Fruit fly (Drosophila melanogaster): ENCODE data around the gene Rev1.

Gene Rev1

dm6 chr3L:623556-623955 lies 30.6 kb upstream of the Rev1 start (continued):
- TF ChIP-seq CG8290 (GFP tag; optimal IDR thresholded peaks at IDR 0.05) (no peak), CG8290 (tag; optimal IDR thresholded peaks at IDR 0.05) (no peak), nom (GFP tag; optimal IDR thresholded peaks at IDR 0.05) (no peak), CG2199 (GFP tag; IDR thresholded peaks at IDR 0.05) (peak; percentile 61; the same call in 1 of the 3 replicates), CG8944 (GFP tag; optimal IDR thresholded peaks at IDR 0.05) (no peak), CG17186 (GFP tag; optimal IDR thresholded peaks at IDR 0.05) (no peak), chif (GFP tag; optimal IDR thresholded peaks at IDR 0.05) (peak in 1 of 2 experiments; percentile 28), CG43689 (GFP tag; IDR thresholded peaks at IDR 0.05) (no peak), CG30431 (GFP tag; optimal IDR thresholded peaks at IDR 0.05) (no peak), CG1024 (GFP tag; IDR thresholded peaks at IDR 0.05) (no peak), Fer2 (tag; optimal IDR thresholded peaks at IDR 0.05) (no peak), nerfin-1 (tag; optimal IDR thresholded peaks at IDR 0.05) (no peak), cas (GFP tag; IDR thresholded peaks at IDR 0.05) (no peak), cad (GFP tag; optimal IDR thresholded peaks at IDR 0.05) (no peak), Elba2 (GFP tag; optimal IDR thresholded peaks at IDR 0.05) (no peak)

dm6 chr3L:624203-624914 lies 29.8 kb upstream of the Rev1 start:
- no peak for TF ChIP-seq CG1792 (GFP tag; optimal IDR thresholded peaks at IDR 0.05)
- peak; percentile 66 for TF ChIP-seq sd (tag; optimal IDR thresholded peaks at IDR 0.05)
- no peak for TF ChIP-seq CG13775 (GFP tag; optimal IDR thresholded peaks at IDR 0.05)
- no peak for TF ChIP-seq ac (GFP tag; optimal IDR thresholded peaks at IDR 0.05)
- TF ChIP-seq YL-1 (GFP tag; optimal IDR thresholded peaks at IDR 0.05): no peak
- TF ChIP-seq her (GFP tag; optimal IDR thresholded peaks at IDR 0.05): no peak
- TF ChIP-seq pb (GFP tag; optimal IDR thresholded peaks at IDR 0.05): no peak
- no peak for TF ChIP-seq CG13624 (GFP tag; optimal IDR thresholded peaks at IDR 0.05)
- TF ChIP-seq TFAM (GFP tag; optimal IDR thresholded peaks at IDR 0.05): no peak
- TF ChIP-seq CG18011 (GFP tag; optimal IDR thresholded peaks at IDR 0.05): no peak
- no peak for TF ChIP-seq Chrac-16 (GFP tag; optimal IDR thresholded peaks at IDR 0.05)
- TF ChIP-seq Asciz (GFP tag; optimal IDR thresholded peaks at IDR 0.05): no peak
- TF ChIP-seq CG8765 (GFP tag; IDR thresholded peaks at IDR 0.05): no peak
- TF ChIP-seq Hr51 (GFP tag; optimal IDR thresholded peaks at IDR 0.05): no peak
- no peak for TF ChIP-seq BtbVII (GFP tag; optimal IDR thresholded peaks at IDR 0.05)
- TF ChIP-seq CG7357 (GFP tag; IDR thresholded peaks at IDR 0.05): no peak
- no peak for TF ChIP-seq esg (GFP tag; conservative IDR thresholded peaks at IDR 0.05)
- no peak for TF ChIP-seq CG4820 (GFP tag; optimal IDR thresholded peaks at IDR 0.05)
- TF ChIP-seq bowl (GFP tag; IDR thresholded peaks at IDR 0.05): no peak
- TF ChIP-seq D (optimal IDR thresholded peaks at IDR 0.05): no peak
- no peak for TF ChIP-seq D (GFP tag; optimal IDR thresholded peaks at IDR 0.05)
- TF ChIP-seq Stat92E (GFP tag; optimal IDR thresholded peaks at IDR 0.05): peak in 1 of 3 experiments; percentile 38
- TF ChIP-seq caup (GFP tag; optimal IDR thresholded peaks at IDR 0.05; ENCODE audit: severe bottlenecking): no peak
- TF ChIP-seq CG15696 (tag; optimal IDR thresholded peaks at IDR 0.05): no peak
- TF ChIP-seq chinmo (GFP tag; IDR thresholded peaks at IDR 0.05; ENCODE audit: partially characterized antibody): peak; percentile 58; the same call in 1 of the 4 replicates
- no peak for TF ChIP-seq grau (tag; optimal IDR thresholded peaks at IDR 0.05)
- no peak for TF ChIP-seq tx (GFP tag; optimal IDR thresholded peaks at IDR 0.05)
- no peak for TF ChIP-seq CG7987 (GFP tag; optimal IDR thresholded peaks at IDR 0.05)
- TF ChIP-seq CG7839 (tag; optimal IDR thresholded peaks at IDR 0.05): no peak
- peak in 1 of 2 experiments; percentile 17 for TF ChIP-seq Pdp1 (GFP tag; optimal IDR thresholded peaks at IDR 0.05)
- no peak for TF ChIP-seq CG30431 (GFP tag; optimal IDR thresholded peaks at IDR 0.05)
- TF ChIP-seq CG4617 (GFP tag; optimal IDR thresholded peaks at IDR 0.05; ENCODE audit: borderline replicate concordance): no peak
- no peak for TF ChIP-seq CG17829 (tag; optimal IDR thresholded peaks at IDR 0.05)
- TF ChIP-seq Ssrp (tag; optimal IDR thresholded peaks at IDR 0.05): no peak
- TF ChIP-seq Atf3 (GFP tag; optimal IDR thresholded peaks at IDR 0.05): no peak
